Worm (Caenorhabditis elegans) whole organism, early embryonic: ENCODE measurements around the gene lido-7.

Experiments used
- B0310.2 ChIP-seq: sonication (generic microtip); optimal IDR thresholded peaks from 2 replicates; lab custom pipeline; 2016; ENCODE audit warnings: mild to moderate bottlenecking, missing genetic modification characterization, missing compliant biosample characterization
- F13C5.2 ChIP-seq: sonication (generic microtip); optimal IDR thresholded peaks from 2 replicates; lab custom pipeline; 2017; ENCODE audit warnings: mild to moderate bottlenecking, missing genetic modification characterization, inconsistent platforms, missing compliant biosample characterization
- aly-1 ChIP-seq: sonication (generic microtip); optimal IDR thresholded peaks from 2 replicates; lab custom pipeline; 2016; ENCODE audit warnings: missing genetic modification characterization, missing compliant biosample characterization
- ama-1 ChIP-seq: fragments of 150-350 bp; optimal IDR thresholded peaks from 2 replicates; lab custom pipeline; 2014
- ceh-13 ChIP-seq: fragments of 200-800 bp; sonication (Bioruptor generic); optimal IDR thresholded peaks from 2 replicates; lab custom pipeline; 2018; ENCODE audit warnings: mild to moderate bottlenecking, missing genetic modification characterization, missing compliant biosample characterization
- ceh-36 ChIP-seq: sonication (generic microtip); optimal IDR thresholded peaks from 2 replicates; lab custom pipeline; 2016; ENCODE audit warnings: missing genetic modification characterization, inconsistent platforms, missing compliant biosample characterization
- ets-7 ChIP-seq: sonication (generic microtip); optimal IDR thresholded peaks from 2 replicates; lab custom pipeline; 2016; ENCODE audit warnings: missing genotype, missing genetic modification characterization, missing compliant biosample characterization
- flt-1 ChIP-seq: fragments of 200-800 bp; sonication (Bioruptor generic); IDR thresholded peaks from 2 replicates; pipeline ENCODE4 v1.3.6; 2022; ENCODE audit warnings: missing genetic modification characterization, missing compliant biosample characterization
- hmbx-1 ChIP-seq: sonication (generic microtip); optimal IDR thresholded peaks from 2 replicates; lab custom pipeline; 2016; ENCODE audit warnings: mild to moderate bottlenecking, missing genetic modification characterization, missing compliant biosample characterization
- hmg-4 ChIP-seq: fragments of 200-800 bp; sonication (Bioruptor generic); optimal IDR thresholded peaks from 2 replicates; lab custom pipeline; 2018; ENCODE audit warnings: mild to moderate bottlenecking, missing genetic modification characterization, missing compliant biosample characterization
- hnd-1 ChIP-seq: sonication (generic microtip); optimal IDR thresholded peaks from 2 replicates; lab custom pipeline; 2016; ENCODE audit warnings: missing genetic modification characterization, missing compliant biosample characterization
- pes-1 ChIP-seq: fragments of 200-800 bp; sonication (Bioruptor generic); IDR thresholded peaks from 2 replicates; pipeline ENCODE4 v1.3.6; 2022; ENCODE audit warnings: missing genetic modification reagents, missing genetic modification characterization, missing compliant biosample characterization
- scrt-1 ChIP-seq: fragments of 200-800 bp; sonication (Bioruptor generic); IDR thresholded peaks from 2 replicates; pipeline ENCODE4 v1.3.6; 2022; ENCODE audit warnings: missing genetic modification characterization, missing compliant biosample characterization
- sea-1 ChIP-seq: fragments of 200-800 bp; sonication (Bioruptor generic); conservative IDR thresholded peaks from 2 replicates; pipeline ENCODE4 v1.3.6; 2022; ENCODE audit warnings: missing genetic modification characterization, missing compliant biosample characterization
- tbx-11 ChIP-seq: fragments of 200-800 bp; sonication (Bioruptor generic); IDR thresholded peaks from 2 replicates; pipeline ENCODE4 v1.3.6; 2022; ENCODE audit warnings: missing genetic modification characterization, missing compliant biosample characterization
- tbx-37 ChIP-seq: fragments of 200-800 bp; sonication (Bioruptor generic); conservative IDR thresholded peaks from 2 replicates; pipeline ENCODE4 v1.3.6; 2022; ENCODE audit warnings: missing genetic modification reagents, missing genetic modification characterization, missing compliant biosample characterization
- tra-4 ChIP-seq: sonication (generic microtip); optimal IDR thresholded peaks from 2 replicates; lab custom pipeline; 2017; ENCODE audit warnings: missing genetic modification characterization, missing compliant biosample characterization

Gene lido-7

ce11 chrII:2955656-2956115 lies 32.4 kb upstream of the lido-7 start, which contains the start of gene irld-48:
irld-48 (plus strand) TSS chrII:2956065.
- TF ChIP-seq hmg-4 (GFP tag; lab: Kevin White, UChicago) (no peak), F13C5.2 (tag; lab: Kevin White, UChicago) (no peak), B0310.2 (tag; lab: Kevin White, UChicago) (no peak), ceh-13 (GFP tag; lab: Kevin White, UChicago) (no peak), aly-1 (tag; lab: Kevin White, UChicago) (no peak), hnd-1 (tag; lab: Kevin White, UChicago) (no peak), sea-1 (GFP tag; lab: Robert Waterston, UW) (no peak), flt-1 (GFP tag; lab: Robert Waterston, UW) (no peak), tra-4 (tag; lab: Kevin White, UChicago) (no peak), ama-1 (lab: Kevin White, UChicago) (no peak), hmbx-1 (tag; lab: Kevin White, UChicago) (no peak), pes-1 (GFP tag; lab: Robert Waterston, UW) (no peak), tbx-37 (GFP tag; lab: Robert Waterston, UW) (no peak)

- TF ChIP-seq pes-1 (GFP tag; lab: Robert Waterston, UW) (no peak), hnd-1 (tag; lab: Kevin White, UChicago) (no peak), B0310.2 (tag; lab: Kevin White, UChicago) (no peak), ama-1 (lab: Kevin White, UChicago) (no peak), tra-4 (tag; lab: Kevin White, UChicago) (no peak), tbx-11 (GFP tag; lab: Robert Waterston, UW) (no peak), scrt-1 (GFP tag; lab: Robert Waterston, UW) (no peak), hmbx-1 (tag; lab: Kevin White, UChicago) (no peak), ceh-13 (GFP tag; lab: Kevin White, UChicago) (no peak), sea-1 (GFP tag; lab: Robert Waterston, UW) (no peak), F13C5.2 (tag; lab: Kevin White, UChicago) (no peak), tbx-37 (GFP tag; lab: Robert Waterston, UW) (no peak), flt-1 (GFP tag; lab: Robert Waterston, UW) (no peak), ceh-36 (tag; lab: Kevin White, UChicago) (no peak)
These were observed 29.8 kb upstream of the lido-7 start, which contains the start of gene srw-60 for ce11 chrII:2958308-2958707. srw-60 (plus strand) TSS chrII:2958608.

- TF ChIP-seq ceh-13 (GFP tag; lab: Kevin White, UChicago) (no peak), F13C5.2 (tag; lab: Kevin White, UChicago) (no peak), ets-7 (tag; lab: Kevin White, UChicago) (no peak), hnd-1 (tag; lab: Kevin White, UChicago) (no peak), ceh-36 (tag; lab: Kevin White, UChicago) (no peak), sea-1 (GFP tag; lab: Robert Waterston, UW) (no peak), aly-1 (tag; lab: Kevin White, UChicago) (no peak), flt-1 (GFP tag; lab: Robert Waterston, UW) (no peak), pes-1 (GFP tag; lab: Robert Waterston, UW) (no peak), hmg-4 (GFP tag; lab: Kevin White, UChicago) (no peak), ama-1 (lab: Kevin White, UChicago) (no peak), tra-4 (tag; lab: Kevin White, UChicago) (no peak)
These were observed 25.5 kb upstream of the lido-7 start for ce11 chrII:2962531-2963164.

ce11 chrII:2963619-2964018 lies 24.5 kb upstream of the lido-7 start:
- TF ChIP-seq sea-1 (GFP tag; lab: Robert Waterston, UW) (no peak), tbx-37 (GFP tag; lab: Robert Waterston, UW) (no peak), hmg-4 (GFP tag; lab: Kevin White, UChicago) (no peak), ceh-36 (tag; lab: Kevin White, UChicago) (no peak), tbx-11 (GFP tag; lab: Robert Waterston, UW) (no peak), scrt-1 (GFP tag; lab: Robert Waterston, UW) (no peak), ama-1 (lab: Kevin White, UChicago) (no peak), hnd-1 (tag; lab: Kevin White, UChicago) (no peak), ceh-13 (GFP tag; lab: Kevin White, UChicago) (no peak), tra-4 (tag; lab: Kevin White, UChicago) (no peak), pes-1 (GFP tag; lab: Robert Waterston, UW) (no peak)

ce11 chrII:2965215-2965998 lies 22.7 kb upstream of the lido-7 start:
- TF ChIP-seq tbx-11 (GFP tag; lab: Robert Waterston, UW) (no peak), tra-4 (tag; lab: Kevin White, UChicago) (no peak), ama-1 (lab: Kevin White, UChicago) (no peak), hnd-1 (tag; lab: Kevin White, UChicago) (no peak), sea-1 (GFP tag; lab: Robert Waterston, UW) (no peak), flt-1 (GFP tag; lab: Robert Waterston, UW) (no peak), F13C5.2 (tag; lab: Kevin White, UChicago) (no peak), ceh-13 (GFP tag; lab: Kevin White, UChicago) (no peak), hmbx-1 (tag; lab: Kevin White, UChicago) (no peak), scrt-1 (GFP tag; lab: Robert Waterston, UW) (no peak), pes-1 (GFP tag; lab: Robert Waterston, UW) (no peak), ets-7 (tag; lab: Kevin White, UChicago) (no peak), hmg-4 (GFP tag; lab: Kevin White, UChicago) (no peak), ceh-36 (tag; lab: Kevin White, UChicago) (no peak), aly-1 (tag; lab: Kevin White, UChicago) (no peak), B0310.2 (tag; lab: Kevin White, UChicago) (no peak)
